Fruit fly (Drosophila melanogaster) whole organism, prepupa: ENCODE data around the gene wts.

Experiments
- Blimp-1 ChIP-seq: fragments of 200-800 bp; sonication (Bioruptor generic); optimal IDR thresholded peaks from 3 replicates; lab custom pipeline; 2017; ENCODE audit warnings: missing biosample characterization, missing genetic modification characterization, mild to moderate bottlenecking, moderate library complexity, missing genetic modification reagents
- CG10631 ChIP-seq: fragments of 200-800 bp; sonication (Bioruptor generic); optimal IDR thresholded peaks from 2 replicates; lab custom pipeline; 2016; ENCODE audit warnings: missing biosample characterization, missing genetic modification characterization
- CG10669 ChIP-seq: fragments of 200-800 bp; sonication (Bioruptor generic); optimal IDR thresholded peaks from 3 replicates; lab custom pipeline; 2018; ENCODE audit warnings: missing biosample characterization, mild to moderate bottlenecking, missing genetic modification characterization, moderate library complexity
- CG11762 ChIP-seq: fragments of 200-800 bp; sonication (Bioruptor generic); optimal IDR thresholded peaks from 3 replicates; lab custom pipeline; 2016; ENCODE audit warnings: missing biosample characterization, missing genetic modification characterization; ENCODE audit not compliant: insufficient read depth
- CG11902 ChIP-seq: fragments of 200-800 bp; sonication (Bioruptor generic); optimal IDR thresholded peaks from 3 replicates; lab custom pipeline; 2016; ENCODE audit warnings: missing biosample characterization, missing genetic modification characterization
- CG15336 ChIP-seq: fragments of 200-800 bp; sonication (Bioruptor generic); IDR thresholded peaks from 2 replicates; pipeline ENCODE4 v1.3.6; 2022; ENCODE audit warnings: missing biosample characterization, missing genetic modification characterization
- CG1621 ChIP-seq: fragments of 200-800 bp; sonication (Bioruptor generic); optimal IDR thresholded peaks from 3 replicates; lab custom pipeline; 2018; ENCODE audit warnings: missing biosample characterization, mild to moderate bottlenecking, missing genetic modification characterization
- CG16779 ChIP-seq: fragments of 200-800 bp; sonication (Bioruptor generic); optimal IDR thresholded peaks from 3 replicates; lab custom pipeline; 2017; ENCODE audit warnings: missing biosample characterization, mild to moderate bottlenecking, missing genetic modification characterization
- CG3032 ChIP-seq: fragments of 200-800 bp; optimal IDR thresholded peaks from 2 replicates; lab custom pipeline; 2019; ENCODE audit warnings: missing biosample characterization, mild to moderate bottlenecking, missing genetic modification characterization, moderate library complexity
- CG34406 ChIP-seq: fragments of 200-800 bp; sonication (Bioruptor generic); optimal IDR thresholded peaks from 3 replicates; lab custom pipeline; 2016; ENCODE audit warnings: missing biosample characterization, missing genetic modification characterization
- CG4318 ChIP-seq: fragments of 200-800 bp; sonication (Bioruptor generic); optimal IDR thresholded peaks from 3 replicates; lab custom pipeline; 2017; ENCODE audit warnings: missing biosample characterization, mild to moderate bottlenecking, missing genetic modification characterization
- CG6163 ChIP-seq: fragments of 200-800 bp; sonication (Bioruptor generic); IDR thresholded peaks from 3 replicates; pipeline ENCODE4 v1.3.6; 2022; ENCODE audit warnings: missing biosample characterization, missing genetic modification characterization
- CG6276 ChIP-seq: fragments of 200-800 bp; sonication (Bioruptor generic); optimal IDR thresholded peaks from 2 replicates; lab custom pipeline; 2017; ENCODE audit warnings: missing biosample characterization, mild to moderate bottlenecking, missing genetic modification characterization
- CG6854 ChIP-seq: fragments of 200-800 bp; sonication (Bioruptor generic); optimal IDR thresholded peaks from 2 replicates; lab custom pipeline; 2017; ENCODE audit warnings: missing biosample characterization, mild to moderate bottlenecking, missing genetic modification characterization
- CG8632 ChIP-seq: fragments of 200-800 bp; sonication (Bioruptor generic); optimal IDR thresholded peaks from 3 replicates; lab custom pipeline; 2016; ENCODE audit warnings: missing biosample characterization, missing genetic modification characterization
- Eip78C ChIP-seq: fragments of 200-800 bp; sonication (Bioruptor generic); peaks from one replicate; lab custom pipeline; 2016; ENCODE audit warnings: missing biosample characterization, missing genetic modification characterization
- Eip93F ChIP-seq: fragments of 200-800 bp; sonication (Bioruptor generic); optimal IDR thresholded peaks from 2 replicates; lab custom pipeline; 2016; ENCODE audit warnings: missing biosample characterization, mild to moderate bottlenecking, missing genetic modification characterization
- Ets96B ChIP-seq: fragments of 200-800 bp; optimal IDR thresholded peaks from 2 replicates; lab custom pipeline; 2019; ENCODE audit warnings: missing biosample characterization, mild to moderate bottlenecking, missing genetic modification characterization, moderate library complexity
- Hr39 ChIP-seq: fragments of 200-800 bp; sonication (Bioruptor generic); optimal IDR thresholded peaks from 2 replicates; lab custom pipeline; 2016; ENCODE audit warnings: missing biosample characterization, missing genetic modification characterization
- Met ChIP-seq: fragments of 200-800 bp; sonication (Bioruptor generic); optimal IDR thresholded peaks from 3 replicates; lab custom pipeline; 2016; ENCODE audit warnings: missing biosample characterization, missing genetic modification characterization
- OdsH ChIP-seq: fragments of 200-800 bp; sonication (Bioruptor generic); optimal IDR thresholded peaks from 3 replicates; lab custom pipeline; 2016; ENCODE audit warnings: missing biosample characterization, missing genetic modification characterization
- Sox102F ChIP-seq: fragments of 200-800 bp; sonication (Bioruptor generic); optimal IDR thresholded peaks from 2 replicates; lab custom pipeline; 2016; ENCODE audit warnings: missing biosample characterization, mild to moderate bottlenecking, missing genetic modification characterization
- Sox14 ChIP-seq: fragments of 200-800 bp; sonication (Bioruptor generic); optimal IDR thresholded peaks from 3 replicates; lab custom pipeline; 2016; ENCODE audit warnings: missing biosample characterization, missing genetic modification characterization
- achi ChIP-seq: fragments of 200-800 bp; sonication (Bioruptor generic); optimal IDR thresholded peaks from 3 replicates; lab custom pipeline; 2016; ENCODE audit warnings: missing biosample characterization, missing genetic modification characterization
- acj6 ChIP-seq: fragments of 200-800 bp; sonication (Bioruptor generic); optimal IDR thresholded peaks from 3 replicates; lab custom pipeline; 2016; ENCODE audit warnings: missing biosample characterization, missing genetic modification characterization
- cyc ChIP-seq: fragments of 200-800 bp; sonication (Bioruptor generic); optimal IDR thresholded peaks from 3 replicates; lab custom pipeline; 2016; ENCODE audit warnings: missing biosample characterization, missing genetic modification characterization
- dsx ChIP-seq: fragments of 200-800 bp; optimal IDR thresholded peaks from 3 replicates; lab custom pipeline; 2019; ENCODE audit warnings: missing biosample characterization, mild to moderate bottlenecking, missing genetic modification characterization, moderate library complexity; ENCODE audit not compliant: poor library complexity, severe bottlenecking
- eg ChIP-seq: fragments of 200-800 bp; sonication (Bioruptor generic); IDR thresholded peaks from 3 replicates; pipeline ENCODE4 v1.3.6; 2022; ENCODE audit warnings: missing biosample characterization, missing genetic modification characterization
- fkh ChIP-seq: fragments of 200-800 bp; sonication (Bioruptor generic); optimal IDR thresholded peaks from 3 replicates; lab custom pipeline; 2017; ENCODE audit warnings: missing biosample characterization, mild to moderate bottlenecking, missing genetic modification characterization, moderate library complexity
- lz ChIP-seq: fragments of 200-800 bp; sonication (Bioruptor generic); optimal IDR thresholded peaks from 3 replicates; lab custom pipeline; 2016; ENCODE audit warnings: missing biosample characterization, missing genetic modification characterization
- net ChIP-seq: fragments of 200-800 bp; sonication (Bioruptor generic); optimal IDR thresholded peaks from 3 replicates; lab custom pipeline; 2016; ENCODE audit warnings: missing biosample characterization, missing genetic modification characterization
- pdm3 ChIP-seq: fragments of 200-800 bp; sonication (Bioruptor generic); optimal IDR thresholded peaks from 3 replicates; lab custom pipeline; 2016; ENCODE audit warnings: missing biosample characterization, missing genetic modification characterization
- spab ChIP-seq: fragments of 200-800 bp; sonication (Bioruptor generic); optimal IDR thresholded peaks from 2 replicates; lab custom pipeline; 2017; ENCODE audit warnings: missing biosample characterization, mild to moderate bottlenecking, missing genetic modification characterization, missing genetic modification reagents
- ss ChIP-seq, 2 experiments: fragments of 200-800 bp; sonication (Bioruptor generic); optimal IDR thresholded peaks; 2 replicates in 1 of 2; 3 replicates in 1 of 2; lab custom pipeline; 2017 to 2018; ENCODE audit warnings: mild to moderate bottlenecking in 2 of 2, missing biosample characterization in 2 of 2, missing genetic modification characterization in 2 of 2, moderate library complexity in 1 of 2
- svp ChIP-seq: fragments of 200-800 bp; sonication (Bioruptor generic); peaks from one replicate; lab custom pipeline; 2016; ENCODE audit warnings: missing biosample characterization, missing genetic modification characterization
- topi ChIP-seq: fragments of 200-800 bp; sonication (Bioruptor generic); optimal IDR thresholded peaks from 3 replicates; lab custom pipeline; 2016; ENCODE audit warnings: missing biosample characterization, missing genetic modification characterization
- vri ChIP-seq: fragments of 200-800 bp; sonication (Bioruptor generic); optimal IDR thresholded peaks from 3 replicates; lab custom pipeline; 2016; ENCODE audit warnings: missing biosample characterization, mild to moderate bottlenecking, missing genetic modification characterization

wts gene

dm6 chr3R:30766922-30767504 is 39.4 kb downstream of the wts start:
- TF ChIP-seq svp (peak; percentile 43), ss (GFP tag; optimal IDR thresholded peaks at IDR 0.05; lab: Kevin White, UChicago) (no peak), acj6 (GFP tag; lab: Kevin White, UChicago) (no peak), Ets96B (tag; lab: Kevin White, UChicago) (no peak), topi (no peak), Blimp-1 (GFP tag; lab: Kevin White, UChicago) (no peak), CG11902 (GFP tag; lab: Kevin White, UChicago) (no peak), CG6854 (GFP tag; lab: Kevin White, UChicago) (no peak), Sox102F (GFP tag; lab: Kevin White, UChicago) (no peak), CG6163 (GFP tag; lab: Robert Waterston, UW) (no peak), fkh (GFP tag; lab: Kevin White, UChicago) (peak; percentile 78)

- 0 out of 3 replicates have a peak, but pooled peaks have one; percentile 22 for TF ChIP-seq CG6163 (GFP tag; lab: Robert Waterston, UW)
- TF ChIP-seq fkh (GFP tag; lab: Kevin White, UChicago): no peak
- peak; percentile 71 for TF ChIP-seq Eip78C (GFP tag; lab: Kevin White, UChicago)
- no peak for TF ChIP-seq OdsH (GFP tag; lab: Kevin White, UChicago)
- peak; percentile 35; the same call in 1 of the 3 replicates for TF ChIP-seq eg
- TF ChIP-seq Sox102F (GFP tag; lab: Kevin White, UChicago): no peak
- TF ChIP-seq Sox14: peak; percentile 1
- peak; percentile 52 for TF ChIP-seq CG1621 (tag; lab: Kevin White, UChicago)
- no peak for TF ChIP-seq CG15336 (GFP tag; lab: Robert Waterston, UW)
- TF ChIP-seq CG6854 (GFP tag; lab: Kevin White, UChicago): no peak
- peak; percentile 99 for TF ChIP-seq svp
- TF ChIP-seq CG10631 (GFP tag; lab: Kevin White, UChicago): no peak
- TF ChIP-seq vri (GFP tag; lab: Kevin White, UChicago): peak; percentile 28
- TF ChIP-seq CG3032 (tag; lab: Kevin White, UChicago): no peak
- TF ChIP-seq CG8632 (GFP tag; lab: Kevin White, UChicago): no peak
- TF ChIP-seq dsx (GFP tag; lab: Kevin White, UChicago): peak; percentile 18
- no peak for TF ChIP-seq CG11762 (GFP tag; lab: Kevin White, UChicago)
Observed at dm6 chr3R:30765306-30766033, 40.9 kb downstream of the wts start, which contains the start of gene zfh1. zfh1 (plus strand) TSS chr3R:30765926.

dm6 chr3R:30764121-30764520 is 42.3 kb downstream of the wts start:
- TF ChIP-seq pdm3 (GFP tag; lab: Kevin White, UChicago): peak; percentile 9
- TF ChIP-seq Met (GFP tag; lab: Kevin White, UChicago): no peak
- peak; percentile 13 for TF ChIP-seq Sox14
- TF ChIP-seq CG6163 (GFP tag; lab: Robert Waterston, UW): peak; percentile 11; the same call in 1 of the 3 replicates
- TF ChIP-seq ss (GFP tag; optimal IDR thresholded peaks at IDR 0.05; lab: Kevin White, UChicago): no peak
- TF ChIP-seq achi: no peak
- no peak for TF ChIP-seq cyc (GFP tag; lab: Kevin White, UChicago)
- no peak for TF ChIP-seq net (GFP tag; lab: Kevin White, UChicago)
- peak; percentile 32 for TF ChIP-seq fkh (GFP tag; lab: Kevin White, UChicago)
- TF ChIP-seq dsx (GFP tag; lab: Kevin White, UChicago): peak; percentile 55
- TF ChIP-seq svp: peak; percentile 65
- TF ChIP-seq Hr39 (GFP tag; lab: Kevin White, UChicago): no peak
- TF ChIP-seq vri (GFP tag; lab: Kevin White, UChicago): no peak
- TF ChIP-seq Eip78C (GFP tag; lab: Kevin White, UChicago): peak; percentile 47
- no peak for TF ChIP-seq Ets96B (tag; lab: Kevin White, UChicago)
- no peak for TF ChIP-seq CG16779
- no peak for TF ChIP-seq CG11762 (GFP tag; lab: Kevin White, UChicago)
- no peak for TF ChIP-seq CG4318

dm6 chr3R:30762230-30762629 is 44.2 kb downstream of the wts start:
- TF ChIP-seq CG10669 (GFP tag; lab: Kevin White, UChicago) (no peak), CG6276 (GFP tag; lab: Kevin White, UChicago) (no peak), Eip78C (GFP tag; lab: Kevin White, UChicago) (no peak), CG4318 (no peak), lz (no peak), spab (GFP tag; lab: Kevin White, UChicago) (no peak), CG34406 (GFP tag; lab: Kevin White, UChicago) (no peak), CG11902 (GFP tag; lab: Kevin White, UChicago) (no peak), CG6854 (GFP tag; lab: Kevin White, UChicago) (no peak), pdm3 (GFP tag; lab: Kevin White, UChicago) (no peak), Eip93F (no peak), vri (GFP tag; lab: Kevin White, UChicago) (no peak)
